Fruit fly (Drosophila melanogaster): ENCODE measurements around the gene Flo2.

- TF ChIP-seq bigmax (GFP tag; optimal IDR thresholded peaks at IDR 0.05) (no peak), jigr1 (GFP tag; IDR thresholded peaks at IDR 0.05) (no peak), eve (GFP tag; optimal IDR thresholded peaks at IDR 0.05) (no peak)
Observed at dm6 chrX:14951346-14951862, 112.2 kb downstream of the Flo2 start.
